Worm (Caenorhabditis elegans) whole organism, L3 larva: ENCODE measurements around the gene C44B12.3.

Experiments
- R02D3.7 ChIP-seq: fragments of 150-350 bp; optimal IDR thresholded peaks from 2 replicates; lab custom pipeline; 2014; ENCODE audit warnings: missing biosample characterization, missing genetic modification characterization
- fkh-2 ChIP-seq: fragments of 150-350 bp; optimal IDR thresholded peaks from 2 replicates; lab custom pipeline; 2014; ENCODE audit warnings: missing biosample characterization, missing genetic modification reagents, missing genetic modification characterization
- fos-1 ChIP-seq: fragments of 150-350 bp; optimal IDR thresholded peaks from 2 replicates; lab custom pipeline; 2014; ENCODE audit warnings: missing biosample characterization, missing genetic modification characterization
- nhr-237 ChIP-seq: fragments of 150-350 bp; optimal IDR thresholded peaks from 2 replicates; lab custom pipeline; 2014; ENCODE audit warnings: missing biosample characterization, missing genetic modification characterization

- no peak for TF ChIP-seq fkh-2 (tag; lab: Kevin White, UChicago)
- no peak for TF ChIP-seq fos-1
- TF ChIP-seq nhr-237 (tag; lab: Kevin White, UChicago), result no peak
- TF ChIP-seq R02D3.7, result no peak
Observed at ce11 chrIV:1105999-1106398, 1.4 kb downstream of the C44B12.3 start.
